Fruit fly (Drosophila melanogaster): ENCODE results near the gene CG43965.

The CG43965 gene

dm6 chr3L:8763037-8763454 is 37.5 kb upstream of the CG43965 start (continued):
- peak; percentile 1 for TF ChIP-seq CG18262 (tag; optimal IDR thresholded peaks at IDR 0.05)
- TF ChIP-seq CG16779 (GFP tag; IDR thresholded peaks at IDR 0.05): no peak
- TF ChIP-seq CG12236 (GFP tag; optimal IDR thresholded peaks at IDR 0.05): no peak
- peak; percentile 45 for TF ChIP-seq CG9817 (tag; optimal IDR thresholded peaks at IDR 0.05)
- TF ChIP-seq CG13624 (GFP tag; optimal IDR thresholded peaks at IDR 0.05): no peak
- no peak for TF ChIP-seq CG6765 (GFP tag; optimal IDR thresholded peaks at IDR 0.05)
- no peak for TF ChIP-seq CG8478 (optimal IDR thresholded peaks at IDR 0.05)
- TF ChIP-seq CG4730 (GFP tag; IDR thresholded peaks at IDR 0.05): peak; percentile 21; the same call in 1 of the 2 replicates
- peak in 1 of 2 experiments; percentile 66 for TF ChIP-seq Hr51 (GFP tag; optimal IDR thresholded peaks at IDR 0.05)
- peak; percentile 53; the same call in 1 of the 2 replicates for TF ChIP-seq CG32532 (GFP tag; IDR thresholded peaks at IDR 0.05)
- TF ChIP-seq NC2α (GFP tag; optimal IDR thresholded peaks at IDR 0.05): no peak
- TF ChIP-seq sc (optimal IDR thresholded peaks at IDR 0.05): no peak
- TF ChIP-seq sc (GFP tag; optimal IDR thresholded peaks at IDR 0.05): no peak
- TF ChIP-seq tgo (GFP tag; IDR thresholded peaks at IDR 0.05): peak; percentile 36; the same call in 1 of the 3 replicates
- peak; percentile 32 for TF ChIP-seq Blimp-1 (GFP tag; optimal IDR thresholded peaks at IDR 0.05)
- TF ChIP-seq pb (GFP tag; optimal IDR thresholded peaks at IDR 0.05): no peak
- TF ChIP-seq CG1602 (GFP tag; optimal IDR thresholded peaks at IDR 0.05): no peak
- TF ChIP-seq CG14710 (tag; optimal IDR thresholded peaks at IDR 0.05): no peak
- no peak for TF ChIP-seq CG12219 (GFP tag; optimal IDR thresholded peaks at IDR 0.05)
- peak; percentile 68 for TF ChIP-seq Ptx1 (GFP tag; IDR thresholded peaks at IDR 0.05)
- TF ChIP-seq B-H2 (GFP tag; optimal IDR thresholded peaks at IDR 0.05): no peak
- TF ChIP-seq cad (GFP tag; optimal IDR thresholded peaks at IDR 0.05): no peak
- no peak for TF ChIP-seq al (GFP tag; IDR thresholded peaks at IDR 0.05)
- TF ChIP-seq eyg (GFP tag; optimal IDR thresholded peaks at IDR 0.05): no peak
- TF ChIP-seq scrt (GFP tag; optimal IDR thresholded peaks at IDR 0.05): no peak
- TF ChIP-seq ara (GFP tag; IDR thresholded peaks at IDR 0.05): peak; percentile 15; the same call in 1 of the 2 replicates
- TF ChIP-seq CG7271 (tag; optimal IDR thresholded peaks at IDR 0.05): no peak
- TF ChIP-seq Neu2 (GFP tag; optimal IDR thresholded peaks at IDR 0.05; ENCODE audit: borderline replicate concordance): no peak
- peak; percentile 49 for TF ChIP-seq CG11247 (GFP tag; IDR thresholded peaks at IDR 0.05)
- no peak for TF ChIP-seq Oaz (GFP tag; IDR thresholded peaks at IDR 0.05)
- TF ChIP-seq Chrac-16 (GFP tag; optimal IDR thresholded peaks at IDR 0.05): peak; percentile 14
- TF ChIP-seq Sin3A (optimal IDR thresholded peaks at IDR 0.05): no peak
- TF ChIP-seq CG43689 (GFP tag; IDR thresholded peaks at IDR 0.05): no peak
- TF ChIP-seq CG4424 (GFP tag; optimal IDR thresholded peaks at IDR 0.05): no peak
- no peak for TF ChIP-seq Ada2b (GFP tag; IDR thresholded peaks at IDR 0.05)
- TF ChIP-seq Med (GFP tag): peak; percentile 54
- TF ChIP-seq CG17361 (GFP tag; IDR thresholded peaks at IDR 0.05): peak; percentile 54; the same call in 1 of the 3 replicates
- peak; percentile 85 for TF ChIP-seq sens (GFP tag)
- no peak for TF ChIP-seq schlank (tag; optimal IDR thresholded peaks at IDR 0.05)
- no peak for TF ChIP-seq btn (GFP tag; optimal IDR thresholded peaks at IDR 0.05)
- no peak for TF ChIP-seq ind (GFP tag; optimal IDR thresholded peaks at IDR 0.05)
- TF ChIP-seq CG30431 (GFP tag; optimal IDR thresholded peaks at IDR 0.05): no peak
- TF ChIP-seq pzg (GFP tag; optimal IDR thresholded peaks at IDR 0.05): no peak
- no peak for TF ChIP-seq inv (GFP tag; IDR thresholded peaks at IDR 0.05; ENCODE audit: partially characterized antibody)
- peak; percentile 63; the same call in 2 of the 3 replicates for TF ChIP-seq CG34422 (GFP tag; IDR thresholded peaks at IDR 0.05)
- no peak for TF ChIP-seq ham (GFP tag; IDR thresholded peaks at IDR 0.05)
- TF ChIP-seq B-H1 (GFP tag; IDR thresholded peaks at IDR 0.05): peak; percentile 32; the same call in 2 of the 3 replicates
- TF ChIP-seq CG7372 (GFP tag; IDR thresholded peaks at IDR 0.05): 0 out of 2 replicates have a peak, but pooled peaks have one; percentile 23
- TF ChIP-seq Dbx (GFP tag; IDR thresholded peaks at IDR 0.05): 0 out of 3 replicates have a peak, but pooled peaks have one; percentile 32
- TF ChIP-seq sr (GFP tag; IDR thresholded peaks at IDR 0.05): peak; percentile 96
- TF ChIP-seq CG1603 (tag; optimal IDR thresholded peaks at IDR 0.05): peak; percentile 21
- TF ChIP-seq corto (GFP tag; optimal IDR thresholded peaks at IDR 0.05): no peak
- TF ChIP-seq CG9609 (GFP tag; optimal IDR thresholded peaks at IDR 0.05): peak; percentile 16
